Worm (Caenorhabditis elegans): ENCODE data around the gene sru-18.

ce11 chrIV:12527217-12527616, 25.2 kb downstream of the sru-18 start, which contains the start of gene F53B2.8:
- TF ChIP-seq med-1 (GFP tag; optimal IDR thresholded peaks at IDR 0.05; ENCODE audit: insufficient read depth) (no peak), flt-1 (GFP tag; IDR thresholded peaks at IDR 0.05) (no peak), ztf-23 (GFP tag; IDR thresholded peaks at IDR 0.05) (no peak), tab-1 (GFP tag; IDR thresholded peaks at IDR 0.05) (no peak)
